Worm (Caenorhabditis elegans) whole organism, L2 larva: ENCODE measurements around the gene R186.3.

ENCODE experiments used
- C34F6.9 ChIP-seq: fragments of 150-350 bp; optimal IDR thresholded peaks from 2 replicates; lab custom pipeline; 2014; ENCODE audit warnings: missing biosample characterization, missing genetic modification characterization
- R02D3.7 ChIP-seq: fragments of 150-350 bp; optimal IDR thresholded peaks from 2 replicates; lab custom pipeline; 2014; ENCODE audit warnings: missing biosample characterization, missing genetic modification characterization
- Y55F3AM.14 ChIP-seq: fragments of 200-800 bp; sonication (Bioruptor generic); optimal IDR thresholded peaks from 2 replicates; lab custom pipeline; 2018; ENCODE audit warnings: mild to moderate bottlenecking, missing genetic modification characterization, missing compliant biosample characterization
- ZK546.5 ChIP-seq: sonication (generic microtip); optimal IDR thresholded peaks from 2 replicates; lab custom pipeline; 2017; ENCODE audit warnings: missing biosample characterization, missing genetic modification characterization
- alr-1 ChIP-seq: fragments of 150-350 bp; optimal IDR thresholded peaks from 2 replicates; lab custom pipeline; 2014; ENCODE audit warnings: missing biosample characterization, missing genetic modification characterization
- aly-2 ChIP-seq: fragments of 150-350 bp; optimal IDR thresholded peaks from 2 replicates; lab custom pipeline; 2014; ENCODE audit warnings: missing biosample characterization, missing genetic modification characterization
- ama-1 ChIP-seq: fragments of 150-350 bp; optimal IDR thresholded peaks from 2 replicates; lab custom pipeline; 2018; ENCODE audit warnings: inconsistent platforms
- blmp-1 ChIP-seq: sonication (generic microtip); optimal IDR thresholded peaks from 2 replicates; lab custom pipeline; 2017; ENCODE audit warnings: missing genetic modification characterization, mild to moderate bottlenecking, missing compliant biosample characterization, antibody characterized with exemption, moderate library complexity; ENCODE audit not compliant: insufficient read depth
- ceh-16 ChIP-seq: fragments of 150-350 bp; optimal IDR thresholded peaks from 2 replicates; lab custom pipeline; 2014; ENCODE audit warnings: missing biosample characterization, missing genetic modification characterization
- ceh-82 ChIP-seq: fragments of 150-350 bp; optimal IDR thresholded peaks from 2 replicates; lab custom pipeline; 2014; ENCODE audit warnings: missing biosample characterization, missing genetic modification characterization
- dmd-4 ChIP-seq: sonication (generic microtip); optimal IDR thresholded peaks from 2 replicates; lab custom pipeline; 2017; ENCODE audit warnings: missing biosample characterization, missing genetic modification characterization
- elt-1 ChIP-seq: fragments of 150-350 bp; optimal IDR thresholded peaks from 2 replicates; lab custom pipeline; 2014; ENCODE audit warnings: missing biosample characterization, missing genetic modification characterization
- fos-1 ChIP-seq: fragments of 150-350 bp; optimal IDR thresholded peaks from 2 replicates; lab custom pipeline; 2014; ENCODE audit warnings: missing biosample characterization, missing genetic modification characterization
- gmeb-1 ChIP-seq: fragments of 150-350 bp; optimal IDR thresholded peaks from 2 replicates; lab custom pipeline; 2014; ENCODE audit warnings: missing biosample characterization, missing genetic modification characterization
- lin-13 ChIP-seq: fragments of 150-350 bp; optimal IDR thresholded peaks from 2 replicates; lab custom pipeline; 2014; ENCODE audit warnings: missing biosample characterization, missing genetic modification reagents, missing genetic modification characterization
- lin-39 ChIP-seq: fragments of 150-350 bp; optimal IDR thresholded peaks from 2 replicates; lab custom pipeline; 2014; ENCODE audit warnings: missing biosample characterization, missing genetic modification reagents, missing genetic modification characterization
- lsy-2 ChIP-seq, 2 experiments: fragments of 150-350 bp in 1 of 2; sonication (generic microtip) in 1 of 2; optimal IDR thresholded peaks; 2 replicates each; lab custom pipeline; 2014 to 2017; ENCODE audit warnings: missing biosample characterization in 2 of 2, missing genetic modification characterization in 2 of 2
- mab-5 ChIP-seq: fragments of 150-350 bp; optimal IDR thresholded peaks from 2 replicates; lab custom pipeline; 2014; ENCODE audit warnings: missing biosample characterization, missing genetic modification characterization
- mbf-1 ChIP-seq: sonication (generic microtip); optimal IDR thresholded peaks from 2 replicates; lab custom pipeline; 2017; ENCODE audit warnings: missing biosample characterization, missing genetic modification characterization
- nhr-10 ChIP-seq: sonication (generic microtip); optimal IDR thresholded peaks from 2 replicates; lab custom pipeline; 2017; ENCODE audit warnings: missing biosample characterization, missing genetic modification characterization
- nhr-11 ChIP-seq: fragments of 150-350 bp; optimal IDR thresholded peaks from 2 replicates; lab custom pipeline; 2014; ENCODE audit warnings: missing biosample characterization, missing genetic modification characterization
- nhr-12 ChIP-seq: fragments of 150-350 bp; optimal IDR thresholded peaks from 2 replicates; lab custom pipeline; 2014; ENCODE audit warnings: missing biosample characterization, missing genetic modification characterization
- nhr-129 ChIP-seq: fragments of 150-350 bp; optimal IDR thresholded peaks from 2 replicates; lab custom pipeline; 2014; ENCODE audit warnings: missing biosample characterization, missing genetic modification characterization
- nhr-21 ChIP-seq: fragments of 150-350 bp; optimal IDR thresholded peaks from 2 replicates; lab custom pipeline; 2014; ENCODE audit warnings: missing biosample characterization, missing genetic modification characterization
- nhr-23 ChIP-seq: fragments of 150-350 bp; optimal IDR thresholded peaks from 2 replicates; lab custom pipeline; 2014; ENCODE audit warnings: missing biosample characterization, missing genetic modification reagents, missing genetic modification characterization
- nhr-25 ChIP-seq: fragments of 150-350 bp; sonication (generic microtip); optimal IDR thresholded peaks from 3 replicates; lab custom pipeline; 2014; ENCODE audit warnings: missing biosample characterization, missing genetic modification characterization
- nhr-6 ChIP-seq: fragments of 150-350 bp; optimal IDR thresholded peaks from 2 replicates; lab custom pipeline; 2014; ENCODE audit warnings: missing biosample characterization, missing genetic modification characterization
- nhr-77 ChIP-seq: fragments of 150-350 bp; optimal IDR thresholded peaks from 2 replicates; lab custom pipeline; 2014; ENCODE audit warnings: missing biosample characterization, missing genetic modification characterization
- peb-1 ChIP-seq: fragments of 150-350 bp; optimal IDR thresholded peaks from 2 replicates; lab custom pipeline; 2014; ENCODE audit warnings: missing biosample characterization, missing genetic modification characterization
- sem-4 ChIP-seq: fragments of 150-350 bp; optimal IDR thresholded peaks from 2 replicates; lab custom pipeline; 2014; ENCODE audit warnings: missing biosample characterization, missing genetic modification reagents, missing genetic modification characterization
- skn-1 ChIP-seq: sonication (generic microtip); optimal IDR thresholded peaks from 2 replicates; lab custom pipeline; 2017; ENCODE audit warnings: missing biosample characterization, missing genetic modification characterization
- sma-9 ChIP-seq, 2 experiments: fragments of 150-350 bp in 1 of 2; sonication (generic microtip) in 1 of 2; optimal IDR thresholded peaks; 2 replicates each; lab custom pipeline; 2014 to 2016; ENCODE audit warnings: missing genetic modification characterization in 2 of 2, mild to moderate bottlenecking in 1 of 2, missing biosample characterization in 1 of 2, missing compliant biosample characterization in 1 of 2, missing genetic modification reagents in 1 of 2, moderate library complexity in 1 of 2
- snpc-4 ChIP-seq: fragments of 150-350 bp; optimal IDR thresholded peaks from 2 replicates; lab custom pipeline; 2014; ENCODE audit warnings: missing biosample characterization, missing genetic modification characterization
- unc-62 ChIP-seq: fragments of 150-350 bp; optimal IDR thresholded peaks from 2 replicates; lab custom pipeline; 2014; ENCODE audit warnings: missing biosample characterization, missing genetic modification reagents, missing genetic modification characterization
- ztf-1 ChIP-seq: fragments of 200-800 bp; sonication (Bioruptor generic); conservative IDR thresholded peaks from 2 replicates; pipeline ENCODE4 v1.3.6; 2022; ENCODE audit warnings: missing genetic modification characterization, missing compliant biosample characterization
- ztf-11 ChIP-seq: sonication (generic microtip); optimal IDR thresholded peaks from 2 replicates; lab custom pipeline; 2017; ENCODE audit warnings: missing biosample characterization, missing genetic modification characterization
- ztf-4 ChIP-seq: fragments of 150-350 bp; optimal IDR thresholded peaks from 2 replicates; lab custom pipeline; 2014; ENCODE audit warnings: missing biosample characterization, missing genetic modification characterization

Gene R186.3

ce11 chrV:13009843-13010242 lies 42.8 kb upstream of the R186.3 start (continued):
- TF ChIP-seq ZK546.5 (no peak), gmeb-1 (tag; lab: Kevin White, UChicago) (no peak), mab-5 (no peak), lin-39 (tag; lab: Kevin White, UChicago) (no peak), nhr-23 (tag; lab: Kevin White, UChicago) (no peak), nhr-21 (no peak), nhr-10 (tag; lab: Kevin White, UChicago) (no peak), peb-1 (tag; lab: Kevin White, UChicago) (no peak), mbf-1 (no peak), nhr-6 (no peak), ama-1 (lab: Kevin White, UChicago) (no peak), ztf-11 (tag; lab: Kevin White, UChicago) (no peak), lin-13 (GFP tag; lab: Kevin White, UChicago) (peak; percentile 21), alr-1 (tag; lab: Kevin White, UChicago) (no peak), skn-1 (no peak), blmp-1 (peak; percentile 39), ceh-82 (no peak), lsy-2 (tag; optimal IDR thresholded peaks at IDR 0.05; lab: Kevin White, UChicago) (peak in 1 of 2 experiments; percentile 49), C34F6.9 (tag; lab: Kevin White, UChicago) (peak; percentile 57)

- TF ChIP-seq lin-13 (GFP tag; lab: Kevin White, UChicago) (no peak), ceh-16 (tag; lab: Kevin White, UChicago) (no peak), nhr-23 (tag; lab: Kevin White, UChicago) (no peak), lin-39 (tag; lab: Kevin White, UChicago) (no peak), dmd-4 (no peak), C34F6.9 (tag; lab: Kevin White, UChicago) (no peak), nhr-129 (tag; lab: Kevin White, UChicago) (no peak), nhr-6 (no peak), nhr-10 (tag; lab: Kevin White, UChicago) (no peak), nhr-77 (tag; lab: Kevin White, UChicago) (no peak), nhr-25 (no peak), alr-1 (tag; lab: Kevin White, UChicago) (no peak)
These were observed 42.3 kb upstream of the R186.3 start for ce11 chrV:13009271-13009670.

ce11 chrV:13008825-13009224 lies 41.8 kb upstream of the R186.3 start, which contains the start of gene F15B9.10:
Gene F15B9.10 (minus strand): TSS chrV:13008925.
- TF ChIP-seq aly-2 (no peak), snpc-4 (tag; lab: Kevin White, UChicago) (no peak), alr-1 (tag; lab: Kevin White, UChicago) (no peak), Y55F3AM.14 (GFP tag; lab: Kevin White, UChicago) (no peak), ceh-82 (no peak), elt-1 (tag; lab: Kevin White, UChicago) (no peak), sem-4 (tag; lab: Kevin White, UChicago) (no peak), nhr-12 (no peak), nhr-129 (tag; lab: Kevin White, UChicago) (no peak), ztf-1 (GFP tag; lab: Robert Waterston, UW) (no peak)

- TF ChIP-seq nhr-23 (tag; lab: Kevin White, UChicago) (no peak), nhr-6 (no peak), snpc-4 (tag; lab: Kevin White, UChicago) (no peak), mab-5 (no peak), ztf-1 (GFP tag; lab: Robert Waterston, UW) (no peak), aly-2 (no peak), peb-1 (tag; lab: Kevin White, UChicago) (no peak), ztf-4 (no peak), C34F6.9 (tag; lab: Kevin White, UChicago) (no peak), nhr-11 (no peak), fos-1 (tag; lab: Kevin White, UChicago) (no peak), alr-1 (tag; lab: Kevin White, UChicago) (no peak), sma-9 (GFP tag; optimal IDR thresholded peaks at IDR 0.05; lab: Kevin White, UChicago) (no peak), sma-9 (tag; optimal IDR thresholded peaks at IDR 0.05; lab: Kevin White, UChicago) (no peak), nhr-12 (no peak), blmp-1 (no peak), ceh-16 (tag; lab: Kevin White, UChicago) (no peak)
- TF ChIP-seq, all 48 proteins: peak for 0
These were observed 39.7 kb upstream of the R186.3 start for ce11 chrV:13006754-13007153.

- TF ChIP-seq unc-62 (GFP tag; lab: Kevin White, UChicago) = no peak
- no peak for TF ChIP-seq nhr-77 (tag; lab: Kevin White, UChicago)
- TF ChIP-seq blmp-1 = no peak
- no peak for TF ChIP-seq snpc-4 (tag; lab: Kevin White, UChicago)
- no peak for TF ChIP-seq R02D3.7 (tag; lab: Kevin White, UChicago)
- TF ChIP-seq peb-1 (tag; lab: Kevin White, UChicago) = no peak
- TF ChIP-seq skn-1 = no peak
- TF ChIP-seq nhr-6 = no peak
- no peak for TF ChIP-seq fos-1 (tag; lab: Kevin White, UChicago)
- TF ChIP-seq lin-39 (tag; lab: Kevin White, UChicago) = no peak
- TF ChIP-seq ama-1 (lab: Kevin White, UChicago) = no peak
- no peak for TF ChIP-seq Y55F3AM.14 (GFP tag; lab: Kevin White, UChicago)
These were observed 37.4 kb upstream of the R186.3 start for ce11 chrV:13004374-13004773.
